Fruit fly (Drosophila melanogaster) whole organism, adult: Measurements from ENCODE around the gene CG12236.

Experiments used
- CG11617 ChIP-seq: fragments of 200-800 bp; sonication (Bioruptor generic); optimal IDR thresholded peaks from 2 replicates; lab custom pipeline; 2017; ENCODE audit warnings: mild to moderate bottlenecking, missing biosample characterization, missing genetic modification reagents, missing genetic modification characterization
- CG12768 ChIP-seq: fragments of 200-800 bp; sonication (Bioruptor generic); optimal IDR thresholded peaks from 2 replicates; lab custom pipeline; 2017; ENCODE audit warnings: missing biosample characterization, missing genetic modification characterization, mild to moderate bottlenecking, moderate library complexity, missing genetic modification reagents
- CG14711 ChIP-seq: fragments of 200-800 bp; sonication (Bioruptor generic); optimal IDR thresholded peaks from 2 replicates; lab custom pipeline; 2018; ENCODE audit warnings: missing biosample characterization, mild to moderate bottlenecking, missing genetic modification characterization, moderate library complexity
- CG1620 ChIP-seq: fragments of 200-800 bp; sonication (Bioruptor generic); optimal IDR thresholded peaks from 2 replicates; lab custom pipeline; 2016; ENCODE audit warnings: missing biosample characterization, missing genetic modification characterization
- CG33017 ChIP-seq: fragments of 200-800 bp; sonication (Bioruptor generic); optimal IDR thresholded peaks from 2 replicates; lab custom pipeline; 2018; ENCODE audit warnings: missing biosample characterization, mild to moderate bottlenecking, missing genetic modification characterization, moderate library complexity
- CG5204 ChIP-seq: fragments of 200-800 bp; sonication (Bioruptor generic); optimal IDR thresholded peaks from 2 replicates; lab custom pipeline; 2016; ENCODE audit warnings: missing biosample characterization, missing genetic modification characterization
- CG7045 ChIP-seq: fragments of 200-800 bp; sonication (Bioruptor generic); optimal IDR thresholded peaks from 2 replicates; lab custom pipeline; 2017; ENCODE audit warnings: missing biosample characterization, mild to moderate bottlenecking, missing genetic modification characterization
- CG7101 ChIP-seq: fragments of 200-800 bp; sonication (Bioruptor generic); optimal IDR thresholded peaks from 2 replicates; lab custom pipeline; 2018; ENCODE audit warnings: missing biosample characterization, mild to moderate bottlenecking, missing genetic modification characterization, moderate library complexity
- Clk ChIP-seq: fragments of 200-800 bp; sonication (Bioruptor generic); optimal IDR thresholded peaks from 2 replicates; lab custom pipeline; 2017; ENCODE audit warnings: missing biosample characterization, missing genetic modification characterization
- Crg-1 ChIP-seq: fragments of 200-800 bp; sonication (Bioruptor generic); optimal IDR thresholded peaks from 2 replicates; lab custom pipeline; 2016; ENCODE audit warnings: missing biosample characterization, missing genetic modification characterization
- Hr96 ChIP-seq: fragments of 200-800 bp; sonication (Bioruptor generic); optimal IDR thresholded peaks from 2 replicates; lab custom pipeline; 2016; ENCODE audit warnings: missing biosample characterization, missing genetic modification characterization
- Mnt ChIP-seq: fragments of 200-800 bp; sonication (Bioruptor generic); optimal IDR thresholded peaks from 2 replicates; lab custom pipeline; 2016; ENCODE audit warnings: missing biosample characterization, mild to moderate bottlenecking, missing genetic modification characterization
- bab1 ChIP-seq: fragments of 200-800 bp; sonication (Bioruptor generic); optimal IDR thresholded peaks from 3 replicates; lab custom pipeline; 2019; ENCODE audit warnings: missing biosample characterization, mild to moderate bottlenecking, missing genetic modification characterization, moderate library complexity
- cic ChIP-seq: fragments of 200-800 bp; sonication (Bioruptor generic); optimal IDR thresholded peaks from 2 replicates; lab custom pipeline; 2017; ENCODE audit warnings: missing biosample characterization, mild to moderate bottlenecking, missing genetic modification characterization, moderate library complexity
- cnc ChIP-seq, 2 experiments: fragments of >200 bp; optimal IDR thresholded peaks; 2 replicates each; lab custom pipeline; 2017
- kay ChIP-seq: fragments of 200-800 bp; sonication (Bioruptor generic); peaks from one replicate; lab custom pipeline; 2016; ENCODE audit warnings: missing biosample characterization, missing genetic modification characterization, borderline replicate concordance
- ovo ChIP-seq: fragments of 200-800 bp; sonication (Bioruptor generic); optimal IDR thresholded peaks from 2 replicates; lab custom pipeline; 2016; ENCODE audit warnings: missing biosample characterization, missing genetic modification characterization
- pad ChIP-seq: fragments of 200-800 bp; sonication (Bioruptor generic); optimal IDR thresholded peaks from 3 replicates; lab custom pipeline; 2017; ENCODE audit warnings: missing biosample characterization, missing genetic modification characterization, mild to moderate bottlenecking, moderate library complexity, missing genetic modification reagents
- tj ChIP-seq: fragments of 200-800 bp; sonication (Bioruptor generic); optimal IDR thresholded peaks from 3 replicates; lab custom pipeline; 2017; ENCODE audit warnings: missing biosample characterization, mild to moderate bottlenecking, missing genetic modification characterization, moderate library complexity
- toe ChIP-seq: fragments of 200-800 bp; sonication (Bioruptor generic); optimal IDR thresholded peaks from 2 replicates; lab custom pipeline; 2016; ENCODE audit warnings: missing biosample characterization, missing genetic modification characterization

The CG12236 gene

dm6 chrX:5884294-5884693 is 23.6 kb upstream of the CG12236 start:
- TF ChIP-seq cic (GFP tag; lab: Kevin White, UChicago) (peak; percentile 22), kay (GFP tag; lab: Kevin White, UChicago) (no peak)

- no peak for TF ChIP-seq ovo (GFP tag; lab: Kevin White, UChicago)
- no peak for TF ChIP-seq tj (GFP tag; lab: Kevin White, UChicago)
- no peak for TF ChIP-seq pad (GFP tag; lab: Kevin White, UChicago)
- TF ChIP-seq cic (GFP tag; lab: Kevin White, UChicago) = no peak
- TF ChIP-seq Clk (GFP tag; lab: Kevin White, UChicago) = no peak
- no peak for TF ChIP-seq kay (GFP tag; lab: Kevin White, UChicago)
- TF ChIP-seq CG1620 (GFP tag; lab: Kevin White, UChicago) = no peak
- TF ChIP-seq CG5204 = no peak
- TF ChIP-seq CG7045 (GFP tag; lab: Kevin White, UChicago) = no peak
- no peak for TF ChIP-seq cnc (optimal IDR thresholded peaks at IDR 0.05; lab: Kevin White, UChicago)
- TF ChIP-seq Mnt (GFP tag; lab: Kevin White, UChicago) = no peak
- no peak for TF ChIP-seq CG14711 (tag; lab: Kevin White, UChicago)
- TF ChIP-seq CG11617 = no peak
- TF ChIP-seq CG33017 (tag; lab: Kevin White, UChicago) = no peak
These were observed 23.0 kb upstream of the CG12236 start for dm6 chrX:5884887-5885286.

dm6 chrX:5885521-5885920 is 22.4 kb upstream of the CG12236 start:
- no peak for TF ChIP-seq Crg-1 (GFP tag; lab: Kevin White, UChicago)
- TF ChIP-seq pad (GFP tag; lab: Kevin White, UChicago) = peak; percentile 96

dm6 chrX:5885973-5886372 is 22.0 kb upstream of the CG12236 start:
- TF ChIP-seq cic (GFP tag; lab: Kevin White, UChicago) = no peak
- no peak for TF ChIP-seq CG33017 (tag; lab: Kevin White, UChicago)
- TF ChIP-seq kay (GFP tag; lab: Kevin White, UChicago) = peak; percentile 65
- TF ChIP-seq Clk (GFP tag; lab: Kevin White, UChicago) = no peak
- TF ChIP-seq bab1 (GFP tag; lab: Kevin White, UChicago) = no peak

- TF ChIP-seq toe (GFP tag; lab: Kevin White, UChicago) = no peak
- no peak for TF ChIP-seq CG7045 (GFP tag; lab: Kevin White, UChicago)
- no peak for TF ChIP-seq Clk (GFP tag; lab: Kevin White, UChicago)
- no peak for TF ChIP-seq CG5204
- TF ChIP-seq CG33017 (tag; lab: Kevin White, UChicago) = no peak
- no peak for TF ChIP-seq Crg-1 (GFP tag; lab: Kevin White, UChicago)
- peak; percentile 12 for TF ChIP-seq Mnt (GFP tag; lab: Kevin White, UChicago)
- peak; percentile 99 for TF ChIP-seq tj (GFP tag; lab: Kevin White, UChicago)
- peak; percentile 43 for TF ChIP-seq bab1 (GFP tag; lab: Kevin White, UChicago)
- TF ChIP-seq cic (GFP tag; lab: Kevin White, UChicago) = no peak
- peak; percentile 63 for TF ChIP-seq pad (GFP tag; lab: Kevin White, UChicago)
These were observed 21.0 kb upstream of the CG12236 start for dm6 chrX:5886764-5887555.

- TF ChIP-seq Mnt (GFP tag; lab: Kevin White, UChicago) = no peak
- no peak for TF ChIP-seq toe (GFP tag; lab: Kevin White, UChicago)
- no peak for TF ChIP-seq kay (GFP tag; lab: Kevin White, UChicago)
- no peak for TF ChIP-seq cnc (optimal IDR thresholded peaks at IDR 0.05; lab: Kevin White, UChicago)
- TF ChIP-seq CG7045 (GFP tag; lab: Kevin White, UChicago) = no peak
- TF ChIP-seq tj (GFP tag; lab: Kevin White, UChicago) = no peak
- TF ChIP-seq pad (GFP tag; lab: Kevin White, UChicago) = no peak
- no peak for TF ChIP-seq Crg-1 (GFP tag; lab: Kevin White, UChicago)
- no peak for TF ChIP-seq Hr96 (GFP tag; lab: Kevin White, UChicago)
- no peak for TF ChIP-seq ovo (GFP tag; lab: Kevin White, UChicago)
- no peak for TF ChIP-seq bab1 (GFP tag; lab: Kevin White, UChicago)
These were observed 19.7 kb upstream of the CG12236 start for dm6 chrX:5888260-5888659.

- TF ChIP-seq Clk (GFP tag; lab: Kevin White, UChicago) (no peak), CG12768 (GFP tag; lab: Kevin White, UChicago) (no peak), Hr96 (GFP tag; lab: Kevin White, UChicago) (no peak), CG7045 (GFP tag; lab: Kevin White, UChicago) (no peak), CG14711 (tag; lab: Kevin White, UChicago) (no peak), tj (GFP tag; lab: Kevin White, UChicago) (no peak), kay (GFP tag; lab: Kevin White, UChicago) (no peak), CG1620 (GFP tag; lab: Kevin White, UChicago) (no peak), CG7101 (no peak), CG5204 (no peak), toe (GFP tag; lab: Kevin White, UChicago) (no peak), CG11617 (no peak), Crg-1 (GFP tag; lab: Kevin White, UChicago) (no peak), bab1 (GFP tag; lab: Kevin White, UChicago) (no peak), Mnt (GFP tag; lab: Kevin White, UChicago) (no peak), cnc (optimal IDR thresholded peaks at IDR 0.05; lab: Kevin White, UChicago) (no peak), pad (GFP tag; lab: Kevin White, UChicago) (no peak), ovo (GFP tag; lab: Kevin White, UChicago) (no peak), cic (GFP tag; lab: Kevin White, UChicago) (no peak)
These were observed 19.0 kb upstream of the CG12236 start for dm6 chrX:5888933-5889332.
